Fruit fly (Drosophila melanogaster) whole organism, prepupa: ENCODE results near the gene CG3184.
A peak's percentile ranks its signal among the peaks of the same experiment; 100 is the strongest.

Source experiments
- Blimp-1 ChIP-seq: fragments of 200-800 bp; sonication (Bioruptor generic); optimal IDR thresholded peaks from 3 replicates; lab custom pipeline; 2017; ENCODE audit warnings: missing biosample characterization, missing genetic modification characterization, mild to moderate bottlenecking, moderate library complexity, missing genetic modification reagents
- CG11294 ChIP-seq: fragments of 200-800 bp; sonication (Bioruptor generic); IDR thresholded peaks from 2 replicates; pipeline ENCODE4 v1.3.6; 2022; ENCODE audit warnings: missing biosample characterization, missing genetic modification characterization
- CG11902 ChIP-seq: fragments of 200-800 bp; sonication (Bioruptor generic); optimal IDR thresholded peaks from 3 replicates; lab custom pipeline; 2016; ENCODE audit warnings: missing biosample characterization, missing genetic modification characterization
- CG15336 ChIP-seq: fragments of 200-800 bp; sonication (Bioruptor generic); IDR thresholded peaks from 2 replicates; pipeline ENCODE4 v1.3.6; 2022; ENCODE audit warnings: missing biosample characterization, missing genetic modification characterization
- CG16779 ChIP-seq: fragments of 200-800 bp; sonication (Bioruptor generic); optimal IDR thresholded peaks from 3 replicates; lab custom pipeline; 2017; ENCODE audit warnings: missing biosample characterization, mild to moderate bottlenecking, missing genetic modification characterization
- CG32006 ChIP-seq: fragments of 200-800 bp; sonication (Bioruptor generic); optimal IDR thresholded peaks from 3 replicates; lab custom pipeline; 2017; ENCODE audit warnings: missing biosample characterization, mild to moderate bottlenecking, missing genetic modification characterization
- CG34406 ChIP-seq: fragments of 200-800 bp; sonication (Bioruptor generic); optimal IDR thresholded peaks from 3 replicates; lab custom pipeline; 2016; ENCODE audit warnings: missing biosample characterization, missing genetic modification characterization
- CG4318 ChIP-seq: fragments of 200-800 bp; sonication (Bioruptor generic); optimal IDR thresholded peaks from 3 replicates; lab custom pipeline; 2017; ENCODE audit warnings: missing biosample characterization, mild to moderate bottlenecking, missing genetic modification characterization
- CG6163 ChIP-seq: fragments of 200-800 bp; sonication (Bioruptor generic); IDR thresholded peaks from 3 replicates; pipeline ENCODE4 v1.3.6; 2022; ENCODE audit warnings: missing biosample characterization, missing genetic modification characterization
- CG6276 ChIP-seq: fragments of 200-800 bp; sonication (Bioruptor generic); optimal IDR thresholded peaks from 2 replicates; lab custom pipeline; 2017; ENCODE audit warnings: missing biosample characterization, mild to moderate bottlenecking, missing genetic modification characterization
- CG6792 ChIP-seq: fragments of 200-800 bp; sonication (Bioruptor generic); optimal IDR thresholded peaks from 3 replicates; lab custom pipeline; 2016; ENCODE audit warnings: missing biosample characterization, missing genetic modification characterization
- CG6808 ChIP-seq: fragments of 200-800 bp; sonication (Bioruptor generic); optimal IDR thresholded peaks from 3 replicates; lab custom pipeline; 2017; ENCODE audit warnings: missing biosample characterization, missing genetic modification characterization, mild to moderate bottlenecking, moderate library complexity, missing genetic modification reagents
- CG6854 ChIP-seq: fragments of 200-800 bp; sonication (Bioruptor generic); optimal IDR thresholded peaks from 2 replicates; lab custom pipeline; 2017; ENCODE audit warnings: missing biosample characterization, mild to moderate bottlenecking, missing genetic modification characterization
- CG7368 ChIP-seq: fragments of 200-800 bp; sonication (Bioruptor generic); optimal IDR thresholded peaks from 3 replicates; lab custom pipeline; 2016; ENCODE audit warnings: missing biosample characterization, missing genetic modification characterization
- CG8119 ChIP-seq: fragments of 200-800 bp; sonication (Bioruptor generic); IDR thresholded peaks from 3 replicates; pipeline ENCODE4 v1.3.6; 2022; ENCODE audit warnings: missing biosample characterization, missing genetic modification characterization
- CG8319 ChIP-seq: fragments of 200-800 bp; sonication (Bioruptor generic); optimal IDR thresholded peaks from 3 replicates; lab custom pipeline; 2016; ENCODE audit warnings: missing biosample characterization, missing genetic modification characterization
- Eip75B ChIP-seq: fragments of 200-800 bp; sonication (Bioruptor generic); optimal IDR thresholded peaks from 3 replicates; lab custom pipeline; 2016; ENCODE audit warnings: missing biosample characterization, missing genetic modification characterization
- Eip78C ChIP-seq: fragments of 200-800 bp; sonication (Bioruptor generic); peaks from one replicate; lab custom pipeline; 2016; ENCODE audit warnings: missing biosample characterization, missing genetic modification characterization
- Eip93F ChIP-seq: fragments of 200-800 bp; sonication (Bioruptor generic); optimal IDR thresholded peaks from 2 replicates; lab custom pipeline; 2016; ENCODE audit warnings: missing biosample characterization, mild to moderate bottlenecking, missing genetic modification characterization
- Ets21C ChIP-seq: fragments of 200-800 bp; sonication (Bioruptor generic); optimal IDR thresholded peaks from 3 replicates; lab custom pipeline; 2016; ENCODE audit warnings: missing biosample characterization, missing genetic modification characterization
- Gug ChIP-seq: fragments of 200-800 bp; sonication (Bioruptor generic); IDR thresholded peaks from 2 replicates; pipeline ENCODE4 v1.3.6; 2022; ENCODE audit warnings: missing biosample characterization, missing genetic modification characterization
- Hr4 ChIP-seq: fragments of 200-800 bp; sonication (Bioruptor generic); optimal IDR thresholded peaks from 3 replicates; lab custom pipeline; 2016; ENCODE audit warnings: missing biosample characterization, missing genetic modification characterization
- Lpt ChIP-seq: fragments of 200-800 bp; sonication (Bioruptor generic); optimal IDR thresholded peaks from 3 replicates; lab custom pipeline; 2016; ENCODE audit warnings: missing biosample characterization, missing genetic modification characterization
- OdsH ChIP-seq: fragments of 200-800 bp; sonication (Bioruptor generic); optimal IDR thresholded peaks from 3 replicates; lab custom pipeline; 2016; ENCODE audit warnings: missing biosample characterization, missing genetic modification characterization
- Sox102F ChIP-seq: fragments of 200-800 bp; sonication (Bioruptor generic); optimal IDR thresholded peaks from 2 replicates; lab custom pipeline; 2016; ENCODE audit warnings: missing biosample characterization, mild to moderate bottlenecking, missing genetic modification characterization
- Sox14 ChIP-seq: fragments of 200-800 bp; sonication (Bioruptor generic); optimal IDR thresholded peaks from 3 replicates; lab custom pipeline; 2016; ENCODE audit warnings: missing biosample characterization, missing genetic modification characterization
- Sox15 ChIP-seq: fragments of 200-800 bp; sonication (Bioruptor generic); optimal IDR thresholded peaks from 3 replicates; lab custom pipeline; 2016; ENCODE audit warnings: missing biosample characterization, missing genetic modification characterization
- achi ChIP-seq: fragments of 200-800 bp; sonication (Bioruptor generic); optimal IDR thresholded peaks from 3 replicates; lab custom pipeline; 2016; ENCODE audit warnings: missing biosample characterization, missing genetic modification characterization
- acj6 ChIP-seq: fragments of 200-800 bp; sonication (Bioruptor generic); optimal IDR thresholded peaks from 3 replicates; lab custom pipeline; 2016; ENCODE audit warnings: missing biosample characterization, missing genetic modification characterization
- dac ChIP-seq: fragments of 200-800 bp; sonication (Bioruptor generic); optimal IDR thresholded peaks from 2 replicates; lab custom pipeline; 2017; ENCODE audit warnings: missing biosample characterization, mild to moderate bottlenecking, missing genetic modification characterization
- eg ChIP-seq: fragments of 200-800 bp; sonication (Bioruptor generic); IDR thresholded peaks from 3 replicates; pipeline ENCODE4 v1.3.6; 2022; ENCODE audit warnings: missing biosample characterization, missing genetic modification characterization
- esn ChIP-seq: fragments of 200-800 bp; sonication (Bioruptor generic); optimal IDR thresholded peaks from 2 replicates; lab custom pipeline; 2016; ENCODE audit warnings: missing biosample characterization, mild to moderate bottlenecking, missing genetic modification characterization, moderate library complexity
- fd59A ChIP-seq: fragments of 200-800 bp; sonication (Bioruptor generic); optimal IDR thresholded peaks from 2 replicates; lab custom pipeline; 2017; ENCODE audit warnings: missing biosample characterization, mild to moderate bottlenecking, missing genetic modification characterization, missing genetic modification reagents
- fd85E ChIP-seq: fragments of 200-800 bp; sonication (Bioruptor generic); optimal IDR thresholded peaks from 3 replicates; lab custom pipeline; 2016; ENCODE audit warnings: missing biosample characterization, missing genetic modification characterization
- fkh ChIP-seq: fragments of 200-800 bp; sonication (Bioruptor generic); optimal IDR thresholded peaks from 3 replicates; lab custom pipeline; 2017; ENCODE audit warnings: missing biosample characterization, mild to moderate bottlenecking, missing genetic modification characterization, moderate library complexity
- net ChIP-seq: fragments of 200-800 bp; sonication (Bioruptor generic); optimal IDR thresholded peaks from 3 replicates; lab custom pipeline; 2016; ENCODE audit warnings: missing biosample characterization, missing genetic modification characterization
- pdm3 ChIP-seq: fragments of 200-800 bp; sonication (Bioruptor generic); optimal IDR thresholded peaks from 3 replicates; lab custom pipeline; 2016; ENCODE audit warnings: missing biosample characterization, missing genetic modification characterization
- salr ChIP-seq, 2 experiments: fragments of 200-800 bp; sonication (Bioruptor generic); optimal IDR thresholded peaks; 3 replicates each; lab custom pipeline; 2016 to 2018; ENCODE audit warnings: missing biosample characterization in 2 of 2, missing genetic modification characterization in 2 of 2, mild to moderate bottlenecking in 1 of 2
- svp ChIP-seq: fragments of 200-800 bp; sonication (Bioruptor generic); peaks from one replicate; lab custom pipeline; 2016; ENCODE audit warnings: missing biosample characterization, missing genetic modification characterization
- topi ChIP-seq: fragments of 200-800 bp; sonication (Bioruptor generic); optimal IDR thresholded peaks from 3 replicates; lab custom pipeline; 2016; ENCODE audit warnings: missing biosample characterization, missing genetic modification characterization

The CG3184 gene

dm6 chrX:6673637-6674487 is 14.7 kb downstream of the CG3184 start, which contains the start of the genes CG3198 and Mcm6:
Gene CG3198 (minus strand): TSS chrX:6673973.
Gene Mcm6 (plus strand): TSS chrX:6674387.
- TF ChIP-seq achi (GFP tag; lab: Kevin White, UChicago) (peak; percentile 98), svp (GFP tag; lab: Kevin White, UChicago) (no peak), salr (GFP tag; optimal IDR thresholded peaks at IDR 0.05; lab: Kevin White, UChicago) (no peak), fkh (GFP tag; lab: Kevin White, UChicago) (peak; percentile 76)

dm6 chrX:6663976-6664375 is 24.6 kb downstream of the CG3184 start:
- no peak for TF ChIP-seq Hr4 (GFP tag; lab: Kevin White, UChicago)
- TF ChIP-seq, all 60 proteins: peak for 0

- no peak for TF ChIP-seq CG6808 (GFP tag; lab: Kevin White, UChicago)
- TF ChIP-seq CG6854 (GFP tag; lab: Kevin White, UChicago): no peak
- TF ChIP-seq Sox14 (GFP tag; lab: Kevin White, UChicago): no peak
- peak; percentile 20 for TF ChIP-seq pdm3
- no peak for TF ChIP-seq Eip93F (GFP tag; lab: Kevin White, UChicago)
- TF ChIP-seq Hr4 (GFP tag; lab: Kevin White, UChicago): peak; percentile 74
- no peak for TF ChIP-seq CG34406 (GFP tag; lab: Kevin White, UChicago)
- peak; percentile 80 for TF ChIP-seq Eip78C (GFP tag; lab: Kevin White, UChicago)
- TF ChIP-seq Sox15 (GFP tag; lab: Kevin White, UChicago): no peak
- peak; percentile 41; the same call in 1 of the 3 replicates for TF ChIP-seq CG6163 (GFP tag; lab: Robert Waterston, UW)
- TF ChIP-seq CG6276 (GFP tag; lab: Kevin White, UChicago): peak; percentile 67
- no peak for TF ChIP-seq CG11902
- peak; percentile 7 for TF ChIP-seq net (GFP tag; lab: Kevin White, UChicago)
- peak; percentile 30 for TF ChIP-seq CG16779 (tag; lab: Kevin White, UChicago)
- no peak for TF ChIP-seq Blimp-1
- TF ChIP-seq Sox102F (GFP tag; lab: Kevin White, UChicago): no peak
- peak; percentile 64 for TF ChIP-seq CG8119 (GFP tag; lab: Robert Waterston, UW)
- TF ChIP-seq acj6 (GFP tag; lab: Kevin White, UChicago): no peak
- TF ChIP-seq CG4318 (GFP tag; lab: Kevin White, UChicago): peak; percentile 62
- TF ChIP-seq eg: peak; percentile 69
- peak; percentile 85 for TF ChIP-seq CG32006
- TF ChIP-seq OdsH (GFP tag; lab: Kevin White, UChicago): peak; percentile 43
- no peak for TF ChIP-seq CG8319 (GFP tag; lab: Kevin White, UChicago)
- TF ChIP-seq svp (GFP tag; lab: Kevin White, UChicago): no peak
- TF ChIP-seq CG11294 (GFP tag; lab: Robert Waterston, UW): peak; percentile 18; the same call in 1 of the 2 replicates
- peak; percentile 15 for TF ChIP-seq dac (GFP tag; lab: Kevin White, UChicago)
- no peak for TF ChIP-seq Lpt (GFP tag; lab: Kevin White, UChicago)
- TF ChIP-seq CG15336 (GFP tag; lab: Robert Waterston, UW): peak; percentile 72
- TF ChIP-seq fd85E: no peak
- no peak; the same call in 1 of the 2 replicates for TF ChIP-seq Gug (GFP tag; lab: Robert Waterston, UW)
- no peak for TF ChIP-seq Ets21C
- TF ChIP-seq esn (GFP tag; lab: Kevin White, UChicago): no peak
- peak; percentile 16 for TF ChIP-seq Eip75B
- TF ChIP-seq topi (GFP tag; lab: Kevin White, UChicago): no peak
- no peak for TF ChIP-seq CG7368
- no peak for TF ChIP-seq fd59A (GFP tag; lab: Kevin White, UChicago)
- peak in 1 of 2 experiments; percentile 58 for TF ChIP-seq salr (GFP tag; optimal IDR thresholded peaks at IDR 0.05; lab: Kevin White, UChicago)
- TF ChIP-seq CG6792: no peak
- TF ChIP-seq, all 60 proteins: peak for 17
These were observed 25.6 kb downstream of the CG3184 start for dm6 chrX:6662876-6663551.
